Fruit fly (Drosophila melanogaster): ENCODE data around the gene CG14805.

dm6 chrX:1893532-1893931 is 16.4 kb downstream of the CG14805 start:
- TF ChIP-seq CG8478 (optimal IDR thresholded peaks at IDR 0.05): no peak
- no peak for TF ChIP-seq usp (GFP tag; optimal IDR thresholded peaks at IDR 0.05)
- TF ChIP-seq psq (optimal IDR thresholded peaks at IDR 0.05): no peak
- TF ChIP-seq Dll (optimal IDR thresholded peaks at IDR 0.05): no peak
- TF ChIP-seq pan (optimal IDR thresholded peaks at IDR 0.05): no peak

Data from whole organism.